Worm (Caenorhabditis elegans): ENCODE data around the gene C53D6.7.

C53D6.7 gene

DNA sequence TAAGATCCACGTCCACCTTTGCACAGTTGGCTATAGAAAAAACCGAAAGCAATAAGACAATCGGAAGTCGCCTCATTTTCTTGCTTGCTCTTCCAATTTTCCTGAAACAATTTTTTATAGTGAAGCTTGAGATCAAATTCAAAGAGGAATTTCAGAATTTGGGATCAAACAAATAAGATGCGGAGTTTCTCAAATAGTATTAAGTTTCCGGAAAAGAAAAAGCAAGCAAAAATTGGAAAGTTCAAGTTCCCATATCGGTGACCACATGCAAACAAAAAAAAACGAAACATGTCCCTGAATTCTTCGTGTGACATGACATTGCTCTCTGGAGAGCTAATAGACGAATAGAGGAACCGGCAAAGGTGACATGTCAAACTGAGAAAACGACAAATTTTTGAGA, 31.7 kb downstream of the C53D6.7 start, which contains the start of gene unc-129:
TSS of gene unc-129 (minus strand) at position 101 of the 400 bp plus-strand sequence.
- TF ChIP-seq unc-62 (GFP tag; optimal IDR thresholded peaks at IDR 0.05 in 1 of 2) (peak in 1 of 2 experiments; percentile 69), unc-62 (tag; optimal IDR thresholded peaks at IDR 0.05) (no peak), ama-1 (optimal IDR thresholded peaks at IDR 0.05) (no peak)

DNA sequence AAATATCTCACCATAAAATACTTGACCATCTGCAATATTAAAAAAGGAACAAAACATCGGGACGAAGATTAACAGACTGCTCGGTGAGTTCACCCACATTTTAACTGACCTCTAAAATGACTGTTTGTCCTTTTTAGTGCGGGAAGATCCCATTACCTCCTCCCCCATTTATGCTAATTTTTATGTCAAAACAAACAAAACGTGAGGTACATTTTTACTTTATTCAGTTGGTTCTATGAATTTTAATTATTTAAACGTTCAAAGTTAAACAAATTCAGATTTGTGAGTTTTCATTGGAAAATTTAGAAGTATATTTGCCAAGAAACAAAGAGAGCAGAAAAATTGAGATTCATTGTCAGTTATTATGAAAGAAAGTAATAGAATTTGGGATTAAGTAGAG, 34.3 kb downstream of the C53D6.7 start, which contains the start of gene C53D6.8:
TSS of gene C53D6.8 (minus strand) at position 101 of the 400 bp plus-strand sequence.
- TF ChIP-seq gei-8 (GFP tag; optimal IDR thresholded peaks at IDR 0.05): no peak
- no peak for TF ChIP-seq daf-8 (GFP tag; IDR thresholded peaks at IDR 0.05)
- no peak for TF ChIP-seq aha-1 (tag)
- TF ChIP-seq lin-13 (GFP tag; optimal IDR thresholded peaks at IDR 0.05): no peak
- TF ChIP-seq ceh-32 (tag; optimal IDR thresholded peaks at IDR 0.05; ENCODE audit: poor library complexity): no peak
- TF ChIP-seq spr-3 (GFP tag; optimal IDR thresholded peaks at IDR 0.05): no peak

DNA sequence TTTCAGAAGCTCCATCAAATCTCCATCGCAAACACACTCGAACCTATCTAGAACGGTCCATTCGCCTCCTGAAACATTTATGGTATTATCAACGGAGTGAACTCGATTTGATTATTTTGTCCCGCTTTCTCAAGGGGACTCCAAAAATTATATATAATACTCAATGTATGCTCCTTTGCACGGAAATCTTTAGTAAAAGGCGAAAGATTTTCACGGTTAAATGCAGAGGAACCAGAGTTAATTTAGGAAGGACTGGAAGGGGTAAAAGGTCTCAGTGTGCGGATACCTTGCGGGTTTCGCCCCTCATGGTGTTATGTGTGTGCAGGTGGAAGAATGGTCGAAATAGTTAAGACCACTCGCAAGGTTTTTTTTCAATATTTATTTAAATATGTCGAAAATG, 35.8 kb downstream of the C53D6.7 start:
- peak; percentile 36 for TF ChIP-seq dve-1 (tag; optimal IDR thresholded peaks at IDR 0.05; ENCODE audit: insufficient read depth)
- peak; percentile 69 for TF ChIP-seq aha-1 (tag)
- TF ChIP-seq duxl-1 (tag; optimal IDR thresholded peaks at IDR 0.05; ENCODE audit: poor library complexity): no peak
- no peak for TF ChIP-seq ZK546.5 (tag; optimal IDR thresholded peaks at IDR 0.05)
- TF ChIP-seq nhr-102 (tag; optimal IDR thresholded peaks at IDR 0.05): peak; percentile 32
- TF ChIP-seq arid-1 (GFP tag; conservative IDR thresholded peaks at IDR 0.05): no peak
- no peak for TF ChIP-seq dmd-9 (GFP tag; IDR thresholded peaks at IDR 0.05)
- TF ChIP-seq nhr-28 (tag; optimal IDR thresholded peaks at IDR 0.05): no peak
- peak; percentile 40 for TF ChIP-seq snpc-4 (tag; optimal IDR thresholded peaks at IDR 0.05)
- no peak for TF ChIP-seq Y105C5A.15 (GFP tag; IDR thresholded peaks at IDR 0.05)
- peak; percentile 68 for TF ChIP-seq F49E8.2 (tag; optimal IDR thresholded peaks at IDR 0.05; ENCODE audit: borderline replicate concordance)
- peak; percentile 90 for TF ChIP-seq snpc-1.2 (GFP tag; IDR thresholded peaks at IDR 0.05)

DNA sequence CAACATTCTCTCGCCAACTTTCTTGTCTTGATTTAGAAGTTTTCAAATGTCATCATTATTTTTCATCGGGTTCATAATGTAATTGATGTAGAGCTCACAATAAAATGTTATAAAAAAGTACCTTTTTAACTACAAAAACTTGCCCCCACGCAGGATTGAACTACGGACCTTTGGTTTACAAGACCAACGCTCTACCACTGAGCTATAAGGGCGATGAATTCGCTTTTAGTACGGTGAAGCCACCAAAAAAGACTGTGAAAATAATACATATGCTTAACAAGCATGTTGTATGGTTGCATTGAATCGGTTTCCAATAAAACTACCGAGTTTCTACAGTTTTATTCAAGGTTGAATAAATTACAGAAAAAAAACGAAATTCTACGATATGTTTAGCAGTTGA, 36.3 kb downstream of the C53D6.7 start:
- no peak for TF ChIP-seq daf-16 (GFP tag; optimal IDR thresholded peaks at IDR 0.05)
- no peak for TF ChIP-seq daf-16 (tag; optimal IDR thresholded peaks at IDR 0.05)
- TF ChIP-seq ceh-62 (tag; optimal IDR thresholded peaks at IDR 0.05): no peak
- no peak for TF ChIP-seq madf-9 (GFP tag; conservative IDR thresholded peaks at IDR 0.05)
- TF ChIP-seq aly-2 (tag; optimal IDR thresholded peaks at IDR 0.05): no peak
- no peak for TF ChIP-seq lir-3 (tag; optimal IDR thresholded peaks at IDR 0.05)
- no peak for TF ChIP-seq hif-1 (tag; optimal IDR thresholded peaks at IDR 0.05)
- TF ChIP-seq fos-1 (tag; optimal IDR thresholded peaks at IDR 0.05): no peak
- no peak for TF ChIP-seq zfp-3 (GFP tag; conservative IDR thresholded peaks at IDR 0.05)
- TF ChIP-seq dmd-9 (GFP tag; IDR thresholded peaks at IDR 0.05): no peak
- TF ChIP-seq lin-1 (GFP tag; IDR thresholded peaks at IDR 0.05): no peak
- no peak for TF ChIP-seq lsy-2 (tag; optimal IDR thresholded peaks at IDR 0.05)
- TF ChIP-seq mxl-2 (GFP tag; conservative IDR thresholded peaks at IDR 0.05): no peak
- TF ChIP-seq lin-13 (GFP tag; optimal IDR thresholded peaks at IDR 0.05): no peak
- TF ChIP-seq snpc-4 (tag; optimal IDR thresholded peaks at IDR 0.05): no peak
- TF ChIP-seq mdl-1 (tag; optimal IDR thresholded peaks at IDR 0.05): no peak
- TF ChIP-seq tra-1 (GFP tag; IDR thresholded peaks at IDR 0.05): no peak
- no peak for TF ChIP-seq mxl-3 (GFP tag; optimal IDR thresholded peaks at IDR 0.05)
- no peak for TF ChIP-seq ceh-82 (tag; optimal IDR thresholded peaks at IDR 0.05)
- TF ChIP-seq tag-97 (GFP tag; IDR thresholded peaks at IDR 0.05): no peak
- TF ChIP-seq vab-7 (GFP tag; IDR thresholded peaks at IDR 0.05): no peak

All from whole organism, L4 larva.